Fruit fly (Drosophila melanogaster) whole organism, embryonic: ENCODE results near the gene CrebB.

Experiments used
- ATbp ChIP-seq: fragments of 200-800 bp; sonication (Bioruptor generic); optimal IDR thresholded peaks from 2 replicates; lab custom pipeline; 2017; ENCODE audit warnings: missing biosample characterization, mild to moderate bottlenecking, missing genetic modification characterization, missing genetic modification reagents
- Adf1 ChIP-seq: fragments of 200-800 bp; sonication (Bioruptor generic); IDR thresholded peaks from 2 replicates; pipeline ENCODE4 v1.3.6; 2022; ENCODE audit warnings: missing biosample characterization, missing genetic modification characterization
- Aef1 ChIP-seq: fragments of 200-800 bp; sonication (Bioruptor generic); IDR thresholded peaks from 3 replicates; pipeline ENCODE4 v1.3.6; 2022; ENCODE audit warnings: missing biosample characterization, missing genetic modification characterization
- Asciz ChIP-seq: fragments of 200-800 bp; sonication (Bioruptor generic); optimal IDR thresholded peaks from 2 replicates; lab custom pipeline; 2017; ENCODE audit warnings: missing biosample characterization, mild to moderate bottlenecking, missing genetic modification characterization, missing genetic modification reagents
- C15 ChIP-seq: fragments of 200-800 bp; sonication (Bioruptor generic); IDR thresholded peaks from 3 replicates; pipeline ENCODE4 v1.3.6; 2022; ENCODE audit warnings: missing biosample characterization, missing genetic modification characterization
- CG10267 ChIP-seq: fragments of 200-800 bp; sonication (Bioruptor generic); optimal IDR thresholded peaks from 2 replicates; lab custom pipeline; 2018; ENCODE audit warnings: missing biosample characterization, mild to moderate bottlenecking, missing genetic modification characterization, moderate library complexity
- CG10321 ChIP-seq: fragments of 200-800 bp; sonication (Bioruptor generic); IDR thresholded peaks from 2 replicates; pipeline ENCODE4 v1.3.6; 2022; ENCODE audit warnings: missing biosample characterization, missing genetic modification characterization
- CG10979 ChIP-seq: fragments of 200-800 bp; sonication (Bioruptor generic); optimal IDR thresholded peaks from 2 replicates; lab custom pipeline; 2018; ENCODE audit warnings: missing biosample characterization, mild to moderate bottlenecking, missing genetic modification characterization, moderate library complexity
- CG11093 ChIP-seq: fragments of 200-800 bp; sonication (Bioruptor generic); IDR thresholded peaks from 3 replicates; pipeline ENCODE4 v1.3.6; 2022; ENCODE audit warnings: missing biosample characterization, missing genetic modification characterization
- CG12236 ChIP-seq: fragments of 200-800 bp; sonication (Bioruptor generic); optimal IDR thresholded peaks from 2 replicates; lab custom pipeline; 2016; ENCODE audit warnings: missing biosample characterization, missing genetic modification characterization
- CG13894 ChIP-seq: fragments of 200-800 bp; sonication (Bioruptor generic); optimal IDR thresholded peaks from 3 replicates; lab custom pipeline; 2018; ENCODE audit warnings: missing biosample characterization, mild to moderate bottlenecking, missing genetic modification characterization, moderate library complexity
- CG15269 ChIP-seq: fragments of 200-800 bp; sonication (Bioruptor generic); optimal IDR thresholded peaks from 2 replicates; lab custom pipeline; 2018; ENCODE audit warnings: missing biosample characterization, mild to moderate bottlenecking, missing genetic modification characterization, moderate library complexity
- CG1647 ChIP-seq: fragments of 200-800 bp; sonication (Bioruptor generic); optimal IDR thresholded peaks from 3 replicates; lab custom pipeline; 2016; ENCODE audit warnings: missing biosample characterization, missing genetic modification characterization
- CG2199 ChIP-seq: fragments of 200-800 bp; sonication (Bioruptor generic); IDR thresholded peaks from 3 replicates; pipeline ENCODE4 v1.3.6; 2022; ENCODE audit warnings: missing biosample characterization, missing genetic modification characterization
- CG3163 ChIP-seq: fragments of 200-800 bp; sonication (Bioruptor generic); optimal IDR thresholded peaks from 3 replicates; lab custom pipeline; 2016; ENCODE audit warnings: missing biosample characterization, missing genetic modification characterization
- CG3995 ChIP-seq: fragments of 200-800 bp; sonication (Bioruptor generic); optimal IDR thresholded peaks from 3 replicates; lab custom pipeline; 2016; ENCODE audit warnings: missing biosample characterization, missing genetic modification characterization
- CG4328 ChIP-seq: fragments of 200-800 bp; sonication (Bioruptor generic); optimal IDR thresholded peaks from 3 replicates; lab custom pipeline; 2017; ENCODE audit warnings: missing biosample characterization, missing genetic modification reagents, missing genetic modification characterization
- CG43689 ChIP-seq: fragments of 200-800 bp; sonication (Bioruptor generic); IDR thresholded peaks from 2 replicates; pipeline ENCODE4 v1.3.6; 2022; ENCODE audit warnings: missing biosample characterization, missing genetic modification characterization
- CG4424 ChIP-seq: fragments of 200-800 bp; sonication (Bioruptor generic); optimal IDR thresholded peaks from 3 replicates; lab custom pipeline; 2016; ENCODE audit warnings: missing biosample characterization, missing genetic modification characterization
- CG4820 ChIP-seq: fragments of 200-800 bp; sonication (Bioruptor generic); optimal IDR thresholded peaks from 3 replicates; lab custom pipeline; 2016; ENCODE audit warnings: missing biosample characterization, missing genetic modification characterization
- CG6683 ChIP-seq: fragments of 200-800 bp; sonication (Bioruptor generic); optimal IDR thresholded peaks from 2 replicates; lab custom pipeline; 2017; ENCODE audit warnings: missing biosample characterization, mild to moderate bottlenecking, missing genetic modification characterization, missing genetic modification reagents
- CG6854 ChIP-seq: fragments of 200-800 bp; sonication (Bioruptor generic); optimal IDR thresholded peaks from 3 replicates; lab custom pipeline; 2017; ENCODE audit warnings: missing biosample characterization, mild to moderate bottlenecking, missing genetic modification characterization
- CG8290 ChIP-seq, 3 experiments: fragments of 200-800 bp; sonication (Bioruptor generic); optimal IDR thresholded peaks; 2 replicates each; lab custom pipeline; 2016 to 2019; ENCODE audit warnings: missing biosample characterization in 3 of 3, missing genetic modification characterization in 3 of 3, mild to moderate bottlenecking in 2 of 3, moderate library complexity in 1 of 3
- CG8359 ChIP-seq: fragments of 200-800 bp; sonication (Bioruptor generic); optimal IDR thresholded peaks from 2 replicates; lab custom pipeline; 2017; ENCODE audit warnings: missing biosample characterization, mild to moderate bottlenecking, missing genetic modification characterization, borderline replicate concordance
- CG8478 ChIP-seq: fragments of >200 bp; optimal IDR thresholded peaks from 2 replicates; lab custom pipeline; 2018
- CG9215 ChIP-seq: fragments of 200-800 bp; sonication (Bioruptor generic); IDR thresholded peaks from 2 replicates; pipeline ENCODE4 v1.3.6; 2022; ENCODE audit warnings: missing biosample characterization, missing genetic modification characterization
- CG9876 ChIP-seq: fragments of 200-800 bp; sonication (Bioruptor generic); optimal IDR thresholded peaks from 2 replicates; lab custom pipeline; 2016; ENCODE audit warnings: missing biosample characterization, missing genetic modification characterization
- CTCF ChIP-seq: fragments of 200-800 bp; sonication (Bioruptor generic); optimal IDR thresholded peaks from 2 replicates; lab custom pipeline; 2017; ENCODE audit warnings: missing biosample characterization, mild to moderate bottlenecking, missing genetic modification characterization, moderate library complexity
- CoRest ChIP-seq: fragments of 200-800 bp; sonication (Bioruptor generic); optimal IDR thresholded peaks from 3 replicates; lab custom pipeline; 2018; ENCODE audit warnings: missing biosample characterization, mild to moderate bottlenecking, missing genetic modification characterization, moderate library complexity
- Deaf1 ChIP-seq: fragments of 200-800 bp; optimal IDR thresholded peaks from 3 replicates; lab custom pipeline; 2019; ENCODE audit warnings: missing biosample characterization, mild to moderate bottlenecking, missing genetic modification characterization, moderate library complexity
- Doc2 ChIP-seq: fragments of 200-800 bp; sonication (Bioruptor generic); IDR thresholded peaks from 2 replicates; pipeline ENCODE4 v1.3.6; 2022; ENCODE audit warnings: missing biosample characterization, missing genetic modification characterization
- E2f1 ChIP-seq: fragments of 200-800 bp; sonication (Bioruptor generic); IDR thresholded peaks from 2 replicates; pipeline ENCODE4 v1.3.6; 2022; ENCODE audit warnings: missing biosample characterization, missing genetic modification characterization
- ERR ChIP-seq: fragments of 200-800 bp; sonication (Bioruptor generic); optimal IDR thresholded peaks from 2 replicates; lab custom pipeline; 2016; ENCODE audit warnings: missing biosample characterization, missing genetic modification characterization
- HmgD ChIP-seq: fragments of 200-800 bp; sonication (Bioruptor generic); optimal IDR thresholded peaks from 3 replicates; lab custom pipeline; 2016; ENCODE audit warnings: missing biosample characterization, missing genetic modification characterization
- Mrtf ChIP-seq: fragments of 200-800 bp; sonication (Bioruptor generic); IDR thresholded peaks from 3 replicates; pipeline ENCODE4 v1.3.6; 2022; ENCODE audit warnings: missing biosample characterization, missing genetic modification characterization
- Nf-YB ChIP-seq: fragments of 200-800 bp; sonication (Bioruptor generic); optimal IDR thresholded peaks from 3 replicates; lab custom pipeline; 2019; ENCODE audit warnings: missing biosample characterization, mild to moderate bottlenecking, missing genetic modification characterization, moderate library complexity
- Oli ChIP-seq: fragments of 200-800 bp; sonication (Bioruptor generic); optimal IDR thresholded peaks from 2 replicates; lab custom pipeline; 2018; ENCODE audit warnings: missing biosample characterization, mild to moderate bottlenecking, missing genetic modification characterization, moderate library complexity
- Usf ChIP-seq: fragments of 200-800 bp; sonication (Bioruptor generic); optimal IDR thresholded peaks from 2 replicates; lab custom pipeline; 2017; ENCODE audit warnings: missing genotype, missing biosample characterization, missing genetic modification characterization
- abd-A ChIP-seq: fragments of 200-800 bp; sonication (Bioruptor generic); optimal IDR thresholded peaks from 3 replicates; lab custom pipeline; 2019; ENCODE audit warnings: missing biosample characterization, mild to moderate bottlenecking, missing genetic modification characterization, moderate library complexity
- crol ChIP-seq: fragments of 200-800 bp; sonication (Bioruptor generic); IDR thresholded peaks from 2 replicates; pipeline ENCODE4 v1.3.6; 2022; ENCODE audit warnings: missing biosample characterization, missing genetic modification characterization
- danr ChIP-seq: fragments of 200-800 bp; sonication (Bioruptor generic); IDR thresholded peaks from 2 replicates; pipeline ENCODE4 v1.3.6; 2022; ENCODE audit warnings: missing biosample characterization, missing genetic modification characterization
- jumu ChIP-seq: fragments of 200-800 bp; sonication (Bioruptor generic); optimal IDR thresholded peaks from 3 replicates; lab custom pipeline; 2016; ENCODE audit warnings: missing biosample characterization, missing genetic modification characterization
- klu ChIP-seq: fragments of 200-800 bp; sonication (Bioruptor generic); IDR thresholded peaks from 2 replicates; pipeline ENCODE4 v1.3.6; 2022; ENCODE audit warnings: missing biosample characterization, missing genetic modification characterization
- onecut ChIP-seq: fragments of 200-800 bp; sonication (Bioruptor generic); IDR thresholded peaks from 2 replicates; pipeline ENCODE4 v1.3.6; 2022; ENCODE audit warnings: missing biosample characterization, missing genetic modification characterization
- pzg ChIP-seq: fragments of 200-800 bp; sonication (Bioruptor generic); optimal IDR thresholded peaks from 3 replicates; lab custom pipeline; 2018; ENCODE audit warnings: missing biosample characterization, mild to moderate bottlenecking, missing genetic modification characterization, moderate library complexity
- row ChIP-seq: fragments of 200-800 bp; sonication (Bioruptor generic); IDR thresholded peaks from 3 replicates; pipeline ENCODE4 v1.3.6; 2022; ENCODE audit warnings: missing biosample characterization, missing genetic modification characterization
- scrt ChIP-seq: fragments of 200-800 bp; sonication (Bioruptor generic); optimal IDR thresholded peaks from 2 replicates; lab custom pipeline; 2018; ENCODE audit warnings: missing biosample characterization, mild to moderate bottlenecking, missing genetic modification characterization, moderate library complexity
- sens ChIP-seq: fragments of 200-800 bp; sonication (Bioruptor generic); peaks from one replicate; lab custom pipeline; 2016; ENCODE audit warnings: missing biosample characterization, missing genetic modification characterization
- sob ChIP-seq: fragments of 200-800 bp; sonication (Bioruptor generic); IDR thresholded peaks from 2 replicates; pipeline ENCODE4 v1.3.6; 2022; ENCODE audit warnings: missing biosample characterization, missing genetic modification characterization
- tgo ChIP-seq: fragments of 200-800 bp; sonication (Bioruptor generic); IDR thresholded peaks from 3 replicates; pipeline ENCODE4 v1.3.6; 2022; ENCODE audit warnings: missing biosample characterization, missing genetic modification characterization
- tll ChIP-seq, 2 experiments: fragments of 200-800 bp in 1 of 2; fragments of >200 bp in 1 of 2; sonication (Bioruptor generic) in 1 of 2; optimal IDR thresholded peaks; 2 replicates each; lab custom pipeline; 2017 to 2019; ENCODE audit warnings: missing biosample characterization in 2 of 2, missing genetic modification characterization in 2 of 2, mild to moderate bottlenecking in 1 of 2, moderate library complexity in 1 of 2
- tup ChIP-seq: fragments of 200-800 bp; sonication (Bioruptor generic); optimal IDR thresholded peaks from 2 replicates; lab custom pipeline; 2016; ENCODE audit warnings: missing biosample characterization, mild to moderate bottlenecking, missing genetic modification characterization, moderate library complexity

The CrebB gene

DNA sequence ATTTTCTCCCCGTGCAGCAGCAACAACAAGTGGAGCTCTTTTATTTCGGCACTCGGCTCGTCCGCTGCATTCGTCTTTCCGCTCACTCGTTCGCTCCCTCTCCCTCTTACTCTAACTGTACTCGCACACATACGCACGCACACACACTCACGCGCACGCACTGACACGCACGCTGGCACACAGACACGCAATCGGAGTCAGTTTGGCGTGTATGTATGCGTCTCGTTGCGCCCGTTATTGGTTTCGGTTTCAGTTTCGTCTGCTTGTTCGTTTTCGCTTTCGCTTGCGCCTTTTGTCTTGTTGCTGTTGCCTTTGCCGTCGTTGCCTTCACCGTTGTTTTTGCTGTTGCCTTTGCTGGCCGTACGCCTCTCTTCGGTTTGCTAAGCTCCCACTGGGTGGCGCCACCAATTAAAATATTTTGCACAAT, 8.4 kb upstream of the CrebB start:
- TF ChIP-seq CG1647 (GFP tag; lab: Kevin White, UChicago) (no peak), Aef1 (GFP tag; lab: Robert Waterston, UW) (0 out of 3 replicates have a peak, but pooled peaks have one; percentile 13), CG2199 (GFP tag; lab: Robert Waterston, UW) (peak; percentile 88), crol (GFP tag; lab: Robert Waterston, UW) (0 out of 2 replicates have a peak, but pooled peaks have one; percentile 31), CG13894 (tag; lab: Kevin White, UChicago) (peak; percentile 5), CG12236 (GFP tag; lab: Kevin White, UChicago) (no peak), CG4820 (no peak), CG6683 (GFP tag; lab: Kevin White, UChicago) (no peak), Nf-YB (GFP tag; lab: Kevin White, UChicago) (peak; percentile 40), klu (GFP tag; lab: Robert Waterston, UW) (no peak), tup (GFP tag; lab: Kevin White, UChicago) (no peak), Doc2 (GFP tag; lab: Robert Waterston, UW) (no peak), Usf (GFP tag; lab: Kevin White, UChicago) (no peak), row (GFP tag; lab: Robert Waterston, UW) (0 out of 3 replicates have a peak, but pooled peaks have one; percentile 48), ATbp (no peak), E2f1 (GFP tag; lab: Robert Waterston, UW) (no peak), Deaf1 (peak; percentile 97), CoRest (tag; lab: Kevin White, UChicago) (peak; percentile 39), CTCF (GFP tag; lab: Kevin White, UChicago) (peak; percentile 87), CG10979 (tag; lab: Kevin White, UChicago) (no peak), danr (GFP tag; lab: Robert Waterston, UW) (no peak), C15 (GFP tag; lab: Robert Waterston, UW) (no peak), CG8478 (lab: Kevin White, UChicago) (peak; percentile 96), sens (GFP tag; lab: Kevin White, UChicago) (peak; percentile 48), onecut (GFP tag; lab: Robert Waterston, UW) (no peak), Asciz (GFP tag; lab: Kevin White, UChicago) (no peak), Mrtf (GFP tag; lab: Robert Waterston, UW) (no peak), CG9876 (GFP tag; lab: Kevin White, UChicago) (no peak), abd-A (tag; lab: Kevin White, UChicago) (peak; percentile 60), scrt (GFP tag; lab: Kevin White, UChicago) (peak; percentile 48), CG4328 (GFP tag; lab: Kevin White, UChicago) (no peak), CG9215 (GFP tag; lab: Robert Waterston, UW) (no peak), CG11093 (GFP tag; lab: Robert Waterston, UW) (no peak), CG10321 (GFP tag; lab: Robert Waterston, UW) (no peak), HmgD (no peak), ERR (no peak), CG4424 (GFP tag; lab: Kevin White, UChicago) (no peak), CG6854 (GFP tag; lab: Kevin White, UChicago) (no peak), Adf1 (GFP tag; lab: Robert Waterston, UW) (peak; percentile 30; the same call in 1 of the 2 replicates), Oli (no peak), CG8290 (GFP tag; optimal IDR thresholded peaks at IDR 0.05; lab: Kevin White, UChicago) (no peak), CG8290 (tag; optimal IDR thresholded peaks at IDR 0.05; lab: Kevin White, UChicago) (peak in 1 of 2 experiments; percentile 46), tgo (0 out of 3 replicates have a peak, but pooled peaks have one; percentile 6), CG3163 (no peak), CG3995 (no peak), tll (GFP tag; optimal IDR thresholded peaks at IDR 0.05; lab: Kevin White, UChicago) (no peak), sob (no peak), jumu (GFP tag; lab: Kevin White, UChicago) (no peak), CG15269 (tag; lab: Kevin White, UChicago) (no peak), CG8359 (GFP tag; lab: Kevin White, UChicago) (no peak), CG10267 (no peak), CG43689 (GFP tag; lab: Robert Waterston, UW) (no peak), pzg (no peak)
